Fruit fly (Drosophila melanogaster): ENCODE measurements around the gene CG7742.

The CG7742 gene

dm6 chr2L:5256036-5256846 is 41.4 kb upstream of the CG7742 start (continued):
- TF ChIP-seq CG6163 (GFP tag; IDR thresholded peaks at IDR 0.05) (peak; percentile 80), vri (GFP tag; optimal IDR thresholded peaks at IDR 0.05) (peak; percentile 99), Met (GFP tag; optimal IDR thresholded peaks at IDR 0.05) (peak; percentile 89), net (GFP tag; optimal IDR thresholded peaks at IDR 0.05) (peak; percentile 56), acj6 (GFP tag; optimal IDR thresholded peaks at IDR 0.05) (peak; percentile 78), Eip93F (GFP tag; optimal IDR thresholded peaks at IDR 0.05) (peak; percentile 84), CG7368 (GFP tag; optimal IDR thresholded peaks at IDR 0.05) (peak; percentile 64), CG3919 (GFP tag; optimal IDR thresholded peaks at IDR 0.05) (peak; percentile 47), Sox102F (GFP tag; optimal IDR thresholded peaks at IDR 0.05) (peak; percentile 86), CG8632 (GFP tag; optimal IDR thresholded peaks at IDR 0.05) (peak; percentile 64)

- TF ChIP-seq dsx (GFP tag; optimal IDR thresholded peaks at IDR 0.05; ENCODE audit: poor library complexity, severe bottlenecking) = peak; percentile 92
- peak; percentile 78 for TF ChIP-seq CG16779 (tag; optimal IDR thresholded peaks at IDR 0.05)
- peak; percentile 44 for TF ChIP-seq dac (GFP tag; optimal IDR thresholded peaks at IDR 0.05)
- TF ChIP-seq Gug (GFP tag; IDR thresholded peaks at IDR 0.05) = peak; percentile 58; the same call in 1 of the 2 replicates
- TF ChIP-seq CG10631 (GFP tag; optimal IDR thresholded peaks at IDR 0.05) = peak; percentile 94
- peak; percentile 96 for TF ChIP-seq CG3919 (GFP tag; optimal IDR thresholded peaks at IDR 0.05)
- peak; percentile 78 for TF ChIP-seq Eip93F (GFP tag; optimal IDR thresholded peaks at IDR 0.05)
- peak; percentile 96 for TF ChIP-seq topi (GFP tag; optimal IDR thresholded peaks at IDR 0.05)
- peak; percentile 93 for TF ChIP-seq CG6163 (GFP tag; IDR thresholded peaks at IDR 0.05)
- TF ChIP-seq Sox14 (GFP tag; optimal IDR thresholded peaks at IDR 0.05) = peak; percentile 96
- peak; percentile 98 for TF ChIP-seq esn (GFP tag; optimal IDR thresholded peaks at IDR 0.05)
- peak; percentile 71 for TF ChIP-seq Lpt (GFP tag; optimal IDR thresholded peaks at IDR 0.05)
- no peak for TF ChIP-seq fkh (GFP tag; optimal IDR thresholded peaks at IDR 0.05)
- peak; percentile 89 for TF ChIP-seq Sox15 (GFP tag; optimal IDR thresholded peaks at IDR 0.05)
- peak; percentile 95 for TF ChIP-seq spab (GFP tag; optimal IDR thresholded peaks at IDR 0.05)
- peak; percentile 80 for TF ChIP-seq CG15336 (GFP tag; IDR thresholded peaks at IDR 0.05)
- peak; percentile 77 to 83 for TF ChIP-seq salr (GFP tag; optimal IDR thresholded peaks at IDR 0.05)
- peak; percentile 94 for TF ChIP-seq Ets21C (GFP tag; optimal IDR thresholded peaks at IDR 0.05)
- TF ChIP-seq Eip75B (GFP tag; optimal IDR thresholded peaks at IDR 0.05) = peak; percentile 95
- no peak for TF ChIP-seq Hr38 (GFP tag; optimal IDR thresholded peaks at IDR 0.05)
- peak; percentile 99 for TF ChIP-seq vri (GFP tag; optimal IDR thresholded peaks at IDR 0.05)
- peak; percentile 86 for TF ChIP-seq CG8319 (GFP tag; optimal IDR thresholded peaks at IDR 0.05)
- peak; percentile 97 for TF ChIP-seq Hr39 (GFP tag; optimal IDR thresholded peaks at IDR 0.05)
- TF ChIP-seq CG11762 (GFP tag; optimal IDR thresholded peaks at IDR 0.05; ENCODE audit: insufficient read depth) = peak; percentile 85
- peak; percentile 77 for TF ChIP-seq CG6276 (GFP tag; optimal IDR thresholded peaks at IDR 0.05)
- TF ChIP-seq CG34406 (GFP tag; optimal IDR thresholded peaks at IDR 0.05) = peak; percentile 93
- TF ChIP-seq OdsH (GFP tag; optimal IDR thresholded peaks at IDR 0.05) = peak; percentile 91
- TF ChIP-seq Met (GFP tag; optimal IDR thresholded peaks at IDR 0.05) = peak; percentile 97
- TF ChIP-seq Hr4 (GFP tag; optimal IDR thresholded peaks at IDR 0.05) = peak; percentile 69
- peak; percentile 33; the same call in 1 of the 2 replicates for TF ChIP-seq CG11294 (GFP tag; IDR thresholded peaks at IDR 0.05)
- peak; percentile 91 for TF ChIP-seq CG6808 (GFP tag; optimal IDR thresholded peaks at IDR 0.05)
- TF ChIP-seq acj6 (GFP tag; optimal IDR thresholded peaks at IDR 0.05) = peak; percentile 91
- TF ChIP-seq CG3032 (tag; optimal IDR thresholded peaks at IDR 0.05) = peak; percentile 93
- peak; percentile 75 for TF ChIP-seq fd85E (GFP tag; optimal IDR thresholded peaks at IDR 0.05)
- TF ChIP-seq Sox102F (GFP tag; optimal IDR thresholded peaks at IDR 0.05) = peak; percentile 95
- TF ChIP-seq CG9139 (GFP tag; optimal IDR thresholded peaks at IDR 0.05) = peak; percentile 86
- TF ChIP-seq cyc (GFP tag; optimal IDR thresholded peaks at IDR 0.05) = peak; percentile 96
- peak; percentile 92 for TF ChIP-seq fd59A (GFP tag; optimal IDR thresholded peaks at IDR 0.05)
- TF ChIP-seq svp (GFP tag) = peak; percentile 99
- peak; percentile 88 for TF ChIP-seq CG8632 (GFP tag; optimal IDR thresholded peaks at IDR 0.05)
- TF ChIP-seq Smox (GFP tag; optimal IDR thresholded peaks at IDR 0.05) = peak; percentile 97
- peak; percentile 80 for TF ChIP-seq CG32006 (GFP tag; optimal IDR thresholded peaks at IDR 0.05)
- peak; percentile 96 for TF ChIP-seq CG31627 (GFP tag; optimal IDR thresholded peaks at IDR 0.05)
- peak; percentile 89 for TF ChIP-seq CG11902 (GFP tag; optimal IDR thresholded peaks at IDR 0.05)
These were observed 39.3 kb upstream of the CG7742 start for dm6 chr2L:5254105-5254711.

All from whole organism, prepupa.